Fruit fly (Drosophila melanogaster): Measurements from ENCODE around the gene Cul2.

The Cul2 gene

dm6 chr2L:21632909-21633308 is 25.6 kb upstream of the Cul2 start:
- no peak for TF ChIP-seq jim (GFP tag; optimal IDR thresholded peaks at IDR 0.05)
- no peak for TF ChIP-seq Hr78 (GFP tag; optimal IDR thresholded peaks at IDR 0.05)
- TF ChIP-seq dmrt93B (GFP tag; optimal IDR thresholded peaks at IDR 0.05), result no peak
- TF ChIP-seq sage (GFP tag; optimal IDR thresholded peaks at IDR 0.05), result no peak
- TF ChIP-seq psq (GFP tag; optimal IDR thresholded peaks at IDR 0.05), result no peak
- TF ChIP-seq pan (optimal IDR thresholded peaks at IDR 0.05), result no peak
- no peak for TF ChIP-seq dsf (GFP tag; optimal IDR thresholded peaks at IDR 0.05; ENCODE audit: borderline replicate concordance)
- TF ChIP-seq Vsx2 (GFP tag; optimal IDR thresholded peaks at IDR 0.05; ENCODE audit: partially characterized antibody), result no peak
- no peak for TF ChIP-seq br (GFP tag; optimal IDR thresholded peaks at IDR 0.05)
- TF ChIP-seq Hnf4 (GFP tag; optimal IDR thresholded peaks at IDR 0.05), result no peak
- no peak for TF ChIP-seq Myc (optimal IDR thresholded peaks at IDR 0.05)
- TF ChIP-seq Dif (GFP tag; optimal IDR thresholded peaks at IDR 0.05; ENCODE audit: partially characterized antibody), result no peak
- no peak for TF ChIP-seq ey (GFP tag; optimal IDR thresholded peaks at IDR 0.05)
- no peak for TF ChIP-seq Sp1 (GFP tag; optimal IDR thresholded peaks at IDR 0.05)

dm6 chr2L:21648769-21649168 is 9.8 kb upstream of the Cul2 start:
- no peak for TF ChIP-seq h (GFP tag; optimal IDR thresholded peaks at IDR 0.05)

- TF ChIP-seq sv (GFP tag; optimal IDR thresholded peaks at IDR 0.05), result peak; percentile 10
- peak; percentile 50 for TF ChIP-seq br (GFP tag; optimal IDR thresholded peaks at IDR 0.05)
- TF ChIP-seq psq (GFP tag; optimal IDR thresholded peaks at IDR 0.05), result peak; percentile 0
- peak; percentile 40 for TF ChIP-seq h (GFP tag; optimal IDR thresholded peaks at IDR 0.05)
- TF ChIP-seq Hnf4 (GFP tag; optimal IDR thresholded peaks at IDR 0.05), result peak; percentile 56
- TF ChIP-seq HLH106 (tag; optimal IDR thresholded peaks at IDR 0.05), result peak; percentile 43
- peak; percentile 10 for TF ChIP-seq Hr83 (GFP tag; optimal IDR thresholded peaks at IDR 0.05; ENCODE audit: poor library complexity, severe bottlenecking)
- peak; percentile 24 for TF ChIP-seq woc (GFP tag; optimal IDR thresholded peaks at IDR 0.05)
- peak; percentile 9 for TF ChIP-seq OdsH (GFP tag; optimal IDR thresholded peaks at IDR 0.05)
- no peak for TF ChIP-seq Mio (GFP tag; optimal IDR thresholded peaks at IDR 0.05)
- peak in 1 of 2 experiments; percentile 57 for TF ChIP-seq foxo (GFP tag; optimal IDR thresholded peaks at IDR 0.05)
- TF ChIP-seq Vsx2 (GFP tag; optimal IDR thresholded peaks at IDR 0.05; ENCODE audit: partially characterized antibody), result no peak
- TF ChIP-seq rgr (GFP tag; optimal IDR thresholded peaks at IDR 0.05), result peak; percentile 32
- TF ChIP-seq Jra (GFP tag; optimal IDR thresholded peaks at IDR 0.05), result peak; percentile 6
- TF ChIP-seq Sp1 (GFP tag; optimal IDR thresholded peaks at IDR 0.05), result no peak
- peak; percentile 44 for TF ChIP-seq fru (GFP tag; optimal IDR thresholded peaks at IDR 0.05)
- peak; percentile 19 for TF ChIP-seq CG9705 (GFP tag; optimal IDR thresholded peaks at IDR 0.05)
- TF ChIP-seq ey (GFP tag; optimal IDR thresholded peaks at IDR 0.05), result peak; percentile 32
- no peak for TF ChIP-seq CG32264 (GFP tag; optimal IDR thresholded peaks at IDR 0.05)
- TF ChIP-seq brk (GFP tag; optimal IDR thresholded peaks at IDR 0.05), result no peak
Observed at dm6 chr2L:21657426-21657825, 1.1 kb upstream of the Cul2 start.

dm6 chr2L:21676556-21676955 is 18.0 kb downstream of the Cul2 start:
- TF ChIP-seq dl (GFP tag; optimal IDR thresholded peaks at IDR 0.05; ENCODE audit: insufficient read depth in 1 of 2, partially characterized antibody in 2 of 2), result no peak
- TF ChIP-seq OdsH (GFP tag; optimal IDR thresholded peaks at IDR 0.05), result no peak
- no peak for TF ChIP-seq br (GFP tag; optimal IDR thresholded peaks at IDR 0.05)
- no peak for TF ChIP-seq fru (GFP tag; optimal IDR thresholded peaks at IDR 0.05)
- no peak for TF ChIP-seq Mio (GFP tag; optimal IDR thresholded peaks at IDR 0.05)
- no peak for TF ChIP-seq Rel (GFP tag; optimal IDR thresholded peaks at IDR 0.05)
- no peak for TF ChIP-seq Rel (tag; optimal IDR thresholded peaks at IDR 0.05)
- no peak for TF ChIP-seq Hr83 (GFP tag; optimal IDR thresholded peaks at IDR 0.05; ENCODE audit: poor library complexity, severe bottlenecking)
- no peak for TF ChIP-seq CG9705 (GFP tag; optimal IDR thresholded peaks at IDR 0.05)
- TF ChIP-seq jim (GFP tag; optimal IDR thresholded peaks at IDR 0.05), result no peak
- no peak for TF ChIP-seq CrebA (GFP tag; optimal IDR thresholded peaks at IDR 0.05; ENCODE audit: borderline replicate concordance)
- no peak for TF ChIP-seq lola (GFP tag; optimal IDR thresholded peaks at IDR 0.05)
- TF ChIP-seq Dfd (GFP tag; optimal IDR thresholded peaks at IDR 0.05), result no peak
- TF ChIP-seq brk (GFP tag; optimal IDR thresholded peaks at IDR 0.05), result no peak
- TF ChIP-seq Hr78 (GFP tag; optimal IDR thresholded peaks at IDR 0.05), result no peak
- no peak for TF ChIP-seq Vsx2 (GFP tag; optimal IDR thresholded peaks at IDR 0.05; ENCODE audit: partially characterized antibody)
- no peak for TF ChIP-seq woc (GFP tag; optimal IDR thresholded peaks at IDR 0.05)
- no peak for TF ChIP-seq HLH106 (tag; optimal IDR thresholded peaks at IDR 0.05)
- no peak for TF ChIP-seq Dif (GFP tag; optimal IDR thresholded peaks at IDR 0.05; ENCODE audit: partially characterized antibody)
- no peak for TF ChIP-seq GATAd (GFP tag; optimal IDR thresholded peaks at IDR 0.05)
- TF ChIP-seq psq (GFP tag; optimal IDR thresholded peaks at IDR 0.05), result no peak
